Fruit fly (Drosophila melanogaster) whole organism, wandering third instar larva: ENCODE data around the gene Myo10A.

Source experiments
- CG32264 ChIP-seq: fragments of 200-800 bp; sonication (Bioruptor generic); optimal IDR thresholded peaks from 2 replicates; lab custom pipeline; 2016; ENCODE audit warnings: missing biosample characterization, missing genetic modification characterization
- CG9705 ChIP-seq: fragments of 200-800 bp; sonication (Bioruptor generic); optimal IDR thresholded peaks from 2 replicates; lab custom pipeline; 2018; ENCODE audit warnings: missing biosample characterization, mild to moderate bottlenecking, missing genetic modification characterization
- CrebA ChIP-seq: fragments of 200-800 bp; sonication (Bioruptor generic); optimal IDR thresholded peaks from 2 replicates; lab custom pipeline; 2016; ENCODE audit warnings: missing biosample characterization, mild to moderate bottlenecking, missing genetic modification characterization, borderline replicate concordance
- Dfd ChIP-seq: fragments of >200 bp; optimal IDR thresholded peaks from 2 replicates; lab custom pipeline; 2017; ENCODE audit warnings: missing biosample characterization, missing genetic modification characterization
- HLH106 ChIP-seq: fragments of 200-800 bp; optimal IDR thresholded peaks from 3 replicates; lab custom pipeline; 2019; ENCODE audit warnings: missing biosample characterization, mild to moderate bottlenecking, missing genetic modification characterization, moderate library complexity
- Hnf4 ChIP-seq: fragments of 200-800 bp; sonication (Bioruptor generic); optimal IDR thresholded peaks from 2 replicates; lab custom pipeline; 2016; ENCODE audit warnings: missing biosample characterization, mild to moderate bottlenecking, missing genetic modification characterization
- Hr78 ChIP-seq: fragments of >200 bp; optimal IDR thresholded peaks from 2 replicates; lab custom pipeline; 2017; ENCODE audit warnings: missing biosample characterization, missing genetic modification characterization
- Hr83 ChIP-seq: fragments of 200-300 bp; sonication (Bioruptor generic); optimal IDR thresholded peaks from 2 replicates; lab custom pipeline; 2016; ENCODE audit warnings: missing biosample characterization, mild to moderate bottlenecking, missing genetic modification characterization, moderate library complexity; ENCODE audit not compliant: poor library complexity, severe bottlenecking
- Jra ChIP-seq: sonication (Bioruptor generic); optimal IDR thresholded peaks from 2 replicates; lab custom pipeline; 2016; ENCODE audit warnings: missing biosample characterization, missing genetic modification characterization
- Myc ChIP-seq: fragments of >200 bp; optimal IDR thresholded peaks from 2 replicates; lab custom pipeline; 2017
- N ChIP-seq: fragments of >200 bp; optimal IDR thresholded peaks from 2 replicates; lab custom pipeline; 2018; ENCODE audit warnings: missing biosample characterization, missing external identifiers, missing genetic modification characterization
- OdsH ChIP-seq: fragments of 200-800 bp; sonication (Bioruptor generic); optimal IDR thresholded peaks from 2 replicates; lab custom pipeline; 2016; ENCODE audit warnings: missing biosample characterization, mild to moderate bottlenecking, missing genetic modification characterization
- Rel ChIP-seq, 2 experiments: fragments of 200-800 bp; sonication (Bioruptor generic) in 1 of 2; optimal IDR thresholded peaks; 2 replicates in 1 of 2; 3 replicates in 1 of 2; lab custom pipeline; 2016 to 2019; ENCODE audit warnings: mild to moderate bottlenecking in 2 of 2, missing biosample characterization in 2 of 2, missing genetic modification characterization in 2 of 2, moderate library complexity in 1 of 2
- Sp1 ChIP-seq: fragments of 200-800 bp; sonication (Bioruptor generic); optimal IDR thresholded peaks from 3 replicates; lab custom pipeline; 2019; ENCODE audit warnings: missing biosample characterization, mild to moderate bottlenecking, missing genetic modification characterization, moderate library complexity
- Vsx2 ChIP-seq: fragments of 200-300, 225-300 bp; sonication (Bioruptor generic); optimal IDR thresholded peaks from 2 replicates; lab custom pipeline; 2018; ENCODE audit warnings: missing biosample characterization, missing genetic modification characterization; ENCODE audit not compliant: partially characterized antibody
- br ChIP-seq: fragments of 200-800 bp; sonication (Bioruptor generic); optimal IDR thresholded peaks from 2 replicates; lab custom pipeline; 2016; ENCODE audit warnings: missing biosample characterization, missing genetic modification characterization
- brk ChIP-seq: fragments of 200-800 bp; sonication (Bioruptor generic); optimal IDR thresholded peaks from 2 replicates; lab custom pipeline; 2016; ENCODE audit warnings: missing biosample characterization, mild to moderate bottlenecking, missing genetic modification characterization
- dl ChIP-seq, 2 experiments: fragments of 175-275, 200-275 bp in 1 of 2; fragments of 200-275 bp in 1 of 2; sonication (Bioruptor generic); optimal IDR thresholded peaks; lab custom pipeline; 2018; ENCODE audit warnings: mild to moderate bottlenecking in 2 of 2, missing biosample characterization in 2 of 2, missing genetic modification characterization in 2 of 2, moderate library complexity in 2 of 2; ENCODE audit not compliant: partially characterized antibody in 2 of 2, insufficient read depth in 1 of 2
- dmrt93B ChIP-seq: fragments of 200-800 bp; sonication (Bioruptor generic); optimal IDR thresholded peaks from 2 replicates; lab custom pipeline; 2018; ENCODE audit warnings: missing biosample characterization, mild to moderate bottlenecking, missing genetic modification characterization
- dsf ChIP-seq: sonication (Bioruptor generic); optimal IDR thresholded peaks from 2 replicates; lab custom pipeline; 2016; ENCODE audit warnings: missing biosample characterization, missing genetic modification characterization, borderline replicate concordance
- ey ChIP-seq: fragments of 200-800 bp; sonication (Bioruptor generic); optimal IDR thresholded peaks from 2 replicates; lab custom pipeline; 2016; ENCODE audit warnings: missing biosample characterization, missing genetic modification characterization
- foxo ChIP-seq, 2 experiments: fragments of 200-800 bp; sonication (Bioruptor generic); optimal IDR thresholded peaks; 2 replicates in 1 of 2; 3 replicates in 1 of 2; lab custom pipeline; 2016 to 2017; ENCODE audit warnings: missing biosample characterization in 2 of 2, missing genetic modification characterization in 2 of 2
- fru ChIP-seq: fragments of 200-800 bp; sonication (Bioruptor generic); optimal IDR thresholded peaks from 3 replicates; lab custom pipeline; 2016; ENCODE audit warnings: missing biosample characterization, mild to moderate bottlenecking, missing genetic modification characterization
- h ChIP-seq: fragments of 200-800 bp; sonication (Bioruptor generic); optimal IDR thresholded peaks from 3 replicates; lab custom pipeline; 2016; ENCODE audit warnings: missing biosample characterization, mild to moderate bottlenecking, missing genetic modification characterization
- jim ChIP-seq: fragments of 175-275, 200-325 bp; sonication (Bioruptor generic); optimal IDR thresholded peaks from 2 replicates; lab custom pipeline; 2016; ENCODE audit warnings: missing biosample characterization, mild to moderate bottlenecking, missing genetic modification characterization
- lola ChIP-seq: fragments of >200 bp; optimal IDR thresholded peaks from 2 replicates; lab custom pipeline; 2017; ENCODE audit warnings: missing biosample characterization, missing genetic modification characterization
- pan ChIP-seq: fragments of >200 bp; optimal IDR thresholded peaks from 2 replicates; lab custom pipeline; 2017
- psq ChIP-seq: fragments of 200-800 bp; sonication (Bioruptor generic); optimal IDR thresholded peaks from 3 replicates; lab custom pipeline; 2017; ENCODE audit warnings: missing biosample characterization, mild to moderate bottlenecking, missing genetic modification characterization, moderate library complexity
- sage ChIP-seq: fragments of 200-800 bp; sonication (Bioruptor generic); optimal IDR thresholded peaks from 2 replicates; lab custom pipeline; 2016; ENCODE audit warnings: missing biosample characterization, mild to moderate bottlenecking, missing genetic modification characterization
- sv ChIP-seq: fragments of 200-800 bp; sonication (Bioruptor generic); optimal IDR thresholded peaks from 3 replicates; lab custom pipeline; 2016; ENCODE audit warnings: missing biosample characterization, missing genetic modification characterization
- tai ChIP-seq: sonication (Bioruptor generic); optimal IDR thresholded peaks from 2 replicates; lab custom pipeline; 2016; ENCODE audit warnings: missing biosample characterization, missing genetic modification characterization
- woc ChIP-seq: sonication (Bioruptor generic); optimal IDR thresholded peaks from 2 replicates; lab custom pipeline; 2016; ENCODE audit warnings: missing biosample characterization, mild to moderate bottlenecking, missing genetic modification characterization

Gene Myo10A

DNA sequence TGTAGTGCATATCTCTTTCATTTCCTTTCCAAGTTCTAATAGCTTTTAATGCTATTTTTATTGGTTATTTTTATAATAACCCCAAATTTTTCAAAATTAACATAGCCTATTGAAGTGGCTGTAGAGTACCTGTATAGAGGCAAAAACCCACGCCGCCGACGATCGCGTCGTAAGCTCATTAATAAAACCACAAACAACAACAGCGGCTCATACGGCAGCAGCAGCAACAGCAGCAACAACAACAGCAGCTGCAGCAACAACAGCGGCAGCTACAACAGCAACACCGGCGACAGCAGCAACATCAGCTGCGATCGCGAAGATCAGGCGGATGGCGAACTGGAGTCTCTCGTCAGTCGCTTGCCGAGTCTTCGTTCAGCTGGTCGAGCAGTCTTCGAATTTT, 3.5 kb upstream of the Myo10A start, which contains the start of gene CG2145 (continued):
- TF ChIP-seq dmrt93B (GFP tag; lab: Kevin White, UChicago) (no peak), HLH106 (tag; lab: Kevin White, UChicago) (peak; percentile 4)

- TF ChIP-seq tai (GFP tag; lab: Kevin White, UChicago), result no peak
- no peak for TF ChIP-seq sage (GFP tag; lab: Kevin White, UChicago)
- TF ChIP-seq ey (GFP tag; lab: Kevin White, UChicago), result no peak
- no peak for TF ChIP-seq h
- no peak for TF ChIP-seq CrebA
- no peak for TF ChIP-seq OdsH (GFP tag; lab: Kevin White, UChicago)
- no peak for TF ChIP-seq lola (GFP tag; lab: Kevin White, UChicago)
- no peak for TF ChIP-seq HLH106 (tag; lab: Kevin White, UChicago)
- no peak for TF ChIP-seq dmrt93B (GFP tag; lab: Kevin White, UChicago)
- no peak for TF ChIP-seq N (GFP tag; lab: Kevin White, UChicago)
- no peak for TF ChIP-seq sv (GFP tag; lab: Kevin White, UChicago)
- no peak for TF ChIP-seq br (GFP tag; lab: Kevin White, UChicago)
- TF ChIP-seq Hnf4, result no peak
- TF ChIP-seq jim, result no peak
- no peak for TF ChIP-seq Dfd (GFP tag; lab: Kevin White, UChicago)
- no peak for TF ChIP-seq Hr78 (GFP tag; lab: Kevin White, UChicago)
- no peak for TF ChIP-seq fru (GFP tag; lab: Kevin White, UChicago)
- TF ChIP-seq CG9705 (GFP tag; lab: Kevin White, UChicago), result no peak
- TF ChIP-seq Rel (GFP tag; optimal IDR thresholded peaks at IDR 0.05; lab: Kevin White, UChicago), result no peak
- TF ChIP-seq Rel (tag; optimal IDR thresholded peaks at IDR 0.05; lab: Kevin White, UChicago), result no peak
- no peak for TF ChIP-seq Vsx2
Measured at dm6 chrX:10929613-10930012, 1.0 kb upstream of the Myo10A start.

dm6 chrX:10931250-10931649, 610 bp downstream of the Myo10A start:
- TF ChIP-seq jim, result no peak
- no peak for TF ChIP-seq tai (GFP tag; lab: Kevin White, UChicago)
- no peak for TF ChIP-seq dsf (GFP tag; lab: Kevin White, UChicago)
- no peak for TF ChIP-seq dl (GFP tag; optimal IDR thresholded peaks at IDR 0.05; lab: Kevin White, UChicago; ENCODE audit: insufficient read depth in 1 of 2, partially characterized antibody in 2 of 2)
- TF ChIP-seq brk, result no peak
- no peak for TF ChIP-seq Sp1
- TF ChIP-seq woc (GFP tag; lab: Kevin White, UChicago), result no peak
- no peak for TF ChIP-seq CG32264 (GFP tag; lab: Kevin White, UChicago)

DNA sequence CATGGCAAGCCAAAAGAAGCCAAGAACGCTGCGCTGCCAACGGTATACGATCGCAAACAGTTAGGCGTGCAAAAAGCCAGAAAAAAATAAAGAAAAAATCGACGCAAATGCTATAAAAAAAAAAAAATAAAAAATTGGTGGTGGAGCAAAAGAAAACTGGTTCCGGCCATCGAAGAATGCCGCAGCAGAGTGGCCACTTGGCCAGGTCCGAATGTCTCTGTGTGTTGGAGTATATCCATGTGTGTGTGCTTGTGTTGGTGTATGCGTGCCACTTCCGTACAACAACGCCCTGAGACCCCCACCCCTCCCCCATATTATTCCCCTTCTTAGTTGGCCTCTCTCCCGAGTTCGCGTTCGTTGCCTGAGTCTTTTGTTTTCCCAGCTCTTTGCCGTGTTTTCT, 1.7 kb downstream of the Myo10A start:
- TF ChIP-seq HLH106 (tag; lab: Kevin White, UChicago) (no peak), dsf (GFP tag; lab: Kevin White, UChicago) (no peak), psq (GFP tag; lab: Kevin White, UChicago) (peak; percentile 55), Sp1 (peak; percentile 21)

DNA sequence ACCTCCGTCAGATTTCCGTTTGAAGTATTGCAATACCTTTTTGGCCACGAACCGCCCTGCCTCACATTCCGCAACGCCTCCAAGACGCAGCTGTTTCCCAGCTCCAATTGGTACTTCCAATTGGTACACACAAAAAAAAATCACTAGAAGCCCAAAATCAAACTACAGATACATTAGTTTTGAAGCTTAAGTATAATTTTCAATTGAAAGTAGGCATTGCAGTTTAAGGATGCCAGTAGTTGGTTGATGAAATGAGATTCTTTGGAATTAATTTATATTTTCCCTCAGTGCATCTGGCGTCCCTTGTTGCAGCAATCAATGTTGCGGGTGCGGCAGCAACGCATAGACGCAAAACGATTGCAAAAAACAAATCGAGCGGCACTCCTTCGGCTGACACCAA, 3.1 kb downstream of the Myo10A start:
- no peak for TF ChIP-seq Hnf4
- TF ChIP-seq Jra (GFP tag; lab: Kevin White, UChicago), result no peak
- TF ChIP-seq Myc (lab: Kevin White, UChicago), result no peak
- no peak for TF ChIP-seq dl (GFP tag; optimal IDR thresholded peaks at IDR 0.05; lab: Kevin White, UChicago; ENCODE audit: insufficient read depth in 1 of 2, partially characterized antibody in 2 of 2)
- TF ChIP-seq jim, result no peak
- TF ChIP-seq Vsx2, result no peak
- no peak for TF ChIP-seq pan (lab: Kevin White, UChicago)
- TF ChIP-seq dmrt93B (GFP tag; lab: Kevin White, UChicago), result no peak
- no peak for TF ChIP-seq Hr83 (GFP tag; lab: Kevin White, UChicago)
- TF ChIP-seq Dfd (GFP tag; lab: Kevin White, UChicago), result no peak
- TF ChIP-seq sv (GFP tag; lab: Kevin White, UChicago), result no peak
- no peak for TF ChIP-seq CrebA
- TF ChIP-seq fru (GFP tag; lab: Kevin White, UChicago), result peak; percentile 2
- no peak for TF ChIP-seq Sp1
- no peak for TF ChIP-seq Rel (GFP tag; optimal IDR thresholded peaks at IDR 0.05; lab: Kevin White, UChicago)
- TF ChIP-seq Rel (tag; optimal IDR thresholded peaks at IDR 0.05; lab: Kevin White, UChicago), result no peak
- no peak for TF ChIP-seq woc (GFP tag; lab: Kevin White, UChicago)
- TF ChIP-seq HLH106 (tag; lab: Kevin White, UChicago), result no peak
- TF ChIP-seq Hr78 (GFP tag; lab: Kevin White, UChicago), result no peak
- TF ChIP-seq br (GFP tag; lab: Kevin White, UChicago), result no peak
- peak; percentile 9 for TF ChIP-seq h
- peak in 1 of 2 experiments; percentile 38 for TF ChIP-seq foxo (GFP tag; optimal IDR thresholded peaks at IDR 0.05; lab: Kevin White, UChicago)
- TF ChIP-seq N (GFP tag; lab: Kevin White, UChicago), result no peak
